Fruit fly (Drosophila melanogaster) whole organism, wandering third instar larva: ENCODE data around the gene Or88a.
A peak's percentile ranks its signal among the peaks of the same experiment; 100 is the strongest.

ENCODE experiments used
- Abd-B ChIP-seq: fragments of >200 bp; optimal IDR thresholded peaks from 2 replicates; lab custom pipeline; 2017; ENCODE audit warnings: missing biosample characterization, missing genetic modification characterization
- CG32264 ChIP-seq: fragments of 200-800 bp; sonication (Bioruptor generic); optimal IDR thresholded peaks from 2 replicates; lab custom pipeline; 2016; ENCODE audit warnings: missing biosample characterization, missing genetic modification characterization
- CG9705 ChIP-seq: fragments of 200-800 bp; sonication (Bioruptor generic); optimal IDR thresholded peaks from 2 replicates; lab custom pipeline; 2018; ENCODE audit warnings: missing biosample characterization, mild to moderate bottlenecking, missing genetic modification characterization
- CrebA ChIP-seq: fragments of 200-800 bp; sonication (Bioruptor generic); optimal IDR thresholded peaks from 2 replicates; lab custom pipeline; 2016; ENCODE audit warnings: missing biosample characterization, mild to moderate bottlenecking, missing genetic modification characterization, borderline replicate concordance
- Dfd ChIP-seq: fragments of >200 bp; optimal IDR thresholded peaks from 2 replicates; lab custom pipeline; 2017; ENCODE audit warnings: missing biosample characterization, missing genetic modification characterization
- Dif ChIP-seq: fragments of 200-275, 200-300 bp; sonication (Bioruptor generic); optimal IDR thresholded peaks from 2 replicates; lab custom pipeline; 2018; ENCODE audit warnings: missing biosample characterization, missing genetic modification characterization; ENCODE audit not compliant: partially characterized antibody
- GATAd ChIP-seq: sonication (Bioruptor generic); optimal IDR thresholded peaks from 2 replicates; lab custom pipeline; 2016; ENCODE audit warnings: missing biosample characterization, missing genetic modification characterization
- HLH106 ChIP-seq: fragments of 200-800 bp; optimal IDR thresholded peaks from 3 replicates; lab custom pipeline; 2019; ENCODE audit warnings: missing biosample characterization, mild to moderate bottlenecking, missing genetic modification characterization, moderate library complexity
- Hnf4 ChIP-seq: fragments of 200-800 bp; sonication (Bioruptor generic); optimal IDR thresholded peaks from 2 replicates; lab custom pipeline; 2016; ENCODE audit warnings: missing biosample characterization, mild to moderate bottlenecking, missing genetic modification characterization
- Hr78 ChIP-seq: fragments of >200 bp; optimal IDR thresholded peaks from 2 replicates; lab custom pipeline; 2017; ENCODE audit warnings: missing biosample characterization, missing genetic modification characterization
- Hr83 ChIP-seq: fragments of 200-300 bp; sonication (Bioruptor generic); optimal IDR thresholded peaks from 2 replicates; lab custom pipeline; 2016; ENCODE audit warnings: missing biosample characterization, mild to moderate bottlenecking, missing genetic modification characterization, moderate library complexity; ENCODE audit not compliant: poor library complexity, severe bottlenecking
- Jra ChIP-seq: sonication (Bioruptor generic); optimal IDR thresholded peaks from 2 replicates; lab custom pipeline; 2016; ENCODE audit warnings: missing biosample characterization, missing genetic modification characterization
- Mio ChIP-seq: sonication (Bioruptor generic); optimal IDR thresholded peaks from 2 replicates; lab custom pipeline; 2016; ENCODE audit warnings: missing biosample characterization, missing genetic modification characterization
- Myc ChIP-seq: fragments of >200 bp; optimal IDR thresholded peaks from 2 replicates; lab custom pipeline; 2017
- N ChIP-seq: fragments of >200 bp; optimal IDR thresholded peaks from 2 replicates; lab custom pipeline; 2018; ENCODE audit warnings: missing biosample characterization, missing external identifiers, missing genetic modification characterization
- OdsH ChIP-seq: fragments of 200-800 bp; sonication (Bioruptor generic); optimal IDR thresholded peaks from 2 replicates; lab custom pipeline; 2016; ENCODE audit warnings: missing biosample characterization, mild to moderate bottlenecking, missing genetic modification characterization
- Rel ChIP-seq, 2 experiments: fragments of 200-800 bp; sonication (Bioruptor generic) in 1 of 2; optimal IDR thresholded peaks; 2 replicates in 1 of 2; 3 replicates in 1 of 2; lab custom pipeline; 2016 to 2019; ENCODE audit warnings: mild to moderate bottlenecking in 2 of 2, missing biosample characterization in 2 of 2, missing genetic modification characterization in 2 of 2, moderate library complexity in 1 of 2
- Sp1 ChIP-seq: fragments of 200-800 bp; sonication (Bioruptor generic); optimal IDR thresholded peaks from 3 replicates; lab custom pipeline; 2019; ENCODE audit warnings: missing biosample characterization, mild to moderate bottlenecking, missing genetic modification characterization, moderate library complexity
- Vsx2 ChIP-seq: fragments of 200-300, 225-300 bp; sonication (Bioruptor generic); optimal IDR thresholded peaks from 2 replicates; lab custom pipeline; 2018; ENCODE audit warnings: missing biosample characterization, missing genetic modification characterization; ENCODE audit not compliant: partially characterized antibody
- br ChIP-seq: fragments of 200-800 bp; sonication (Bioruptor generic); optimal IDR thresholded peaks from 2 replicates; lab custom pipeline; 2016; ENCODE audit warnings: missing biosample characterization, missing genetic modification characterization
- brk ChIP-seq: fragments of 200-800 bp; sonication (Bioruptor generic); optimal IDR thresholded peaks from 2 replicates; lab custom pipeline; 2016; ENCODE audit warnings: missing biosample characterization, mild to moderate bottlenecking, missing genetic modification characterization
- dl ChIP-seq, 2 experiments: fragments of 175-275, 200-275 bp in 1 of 2; fragments of 200-275 bp in 1 of 2; sonication (Bioruptor generic); optimal IDR thresholded peaks; lab custom pipeline; 2018; ENCODE audit warnings: mild to moderate bottlenecking in 2 of 2, missing biosample characterization in 2 of 2, missing genetic modification characterization in 2 of 2, moderate library complexity in 2 of 2; ENCODE audit not compliant: partially characterized antibody in 2 of 2, insufficient read depth in 1 of 2
- dmrt93B ChIP-seq: fragments of 200-800 bp; sonication (Bioruptor generic); optimal IDR thresholded peaks from 2 replicates; lab custom pipeline; 2018; ENCODE audit warnings: missing biosample characterization, mild to moderate bottlenecking, missing genetic modification characterization
- dsf ChIP-seq: sonication (Bioruptor generic); optimal IDR thresholded peaks from 2 replicates; lab custom pipeline; 2016; ENCODE audit warnings: missing biosample characterization, missing genetic modification characterization, borderline replicate concordance
- ey ChIP-seq: fragments of 200-800 bp; sonication (Bioruptor generic); optimal IDR thresholded peaks from 2 replicates; lab custom pipeline; 2016; ENCODE audit warnings: missing biosample characterization, missing genetic modification characterization
- foxo ChIP-seq, 2 experiments: fragments of 200-800 bp; sonication (Bioruptor generic); optimal IDR thresholded peaks; 2 replicates in 1 of 2; 3 replicates in 1 of 2; lab custom pipeline; 2016 to 2017; ENCODE audit warnings: missing biosample characterization in 2 of 2, missing genetic modification characterization in 2 of 2
- fru ChIP-seq: fragments of 200-800 bp; sonication (Bioruptor generic); optimal IDR thresholded peaks from 3 replicates; lab custom pipeline; 2016; ENCODE audit warnings: missing biosample characterization, mild to moderate bottlenecking, missing genetic modification characterization
- h ChIP-seq: fragments of 200-800 bp; sonication (Bioruptor generic); optimal IDR thresholded peaks from 3 replicates; lab custom pipeline; 2016; ENCODE audit warnings: missing biosample characterization, mild to moderate bottlenecking, missing genetic modification characterization
- jim ChIP-seq: fragments of 175-275, 200-325 bp; sonication (Bioruptor generic); optimal IDR thresholded peaks from 2 replicates; lab custom pipeline; 2016; ENCODE audit warnings: missing biosample characterization, mild to moderate bottlenecking, missing genetic modification characterization
- lola ChIP-seq: fragments of >200 bp; optimal IDR thresholded peaks from 2 replicates; lab custom pipeline; 2017; ENCODE audit warnings: missing biosample characterization, missing genetic modification characterization
- pan ChIP-seq: fragments of >200 bp; optimal IDR thresholded peaks from 2 replicates; lab custom pipeline; 2017
- psq ChIP-seq: fragments of 200-800 bp; sonication (Bioruptor generic); optimal IDR thresholded peaks from 3 replicates; lab custom pipeline; 2017; ENCODE audit warnings: missing biosample characterization, mild to moderate bottlenecking, missing genetic modification characterization, moderate library complexity
- rgr ChIP-seq: fragments of 200-800 bp; sonication (Bioruptor generic); optimal IDR thresholded peaks from 3 replicates; lab custom pipeline; 2016; ENCODE audit warnings: missing biosample characterization, mild to moderate bottlenecking, missing genetic modification characterization
- sage ChIP-seq: fragments of 200-800 bp; sonication (Bioruptor generic); optimal IDR thresholded peaks from 2 replicates; lab custom pipeline; 2016; ENCODE audit warnings: missing biosample characterization, mild to moderate bottlenecking, missing genetic modification characterization
- sv ChIP-seq: fragments of 200-800 bp; sonication (Bioruptor generic); optimal IDR thresholded peaks from 3 replicates; lab custom pipeline; 2016; ENCODE audit warnings: missing biosample characterization, missing genetic modification characterization
- tai ChIP-seq: sonication (Bioruptor generic); optimal IDR thresholded peaks from 2 replicates; lab custom pipeline; 2016; ENCODE audit warnings: missing biosample characterization, missing genetic modification characterization
- usp ChIP-seq: fragments of >200 bp; optimal IDR thresholded peaks from 2 replicates; lab custom pipeline; 2017; ENCODE audit warnings: missing biosample characterization, missing genetic modification characterization
- woc ChIP-seq: sonication (Bioruptor generic); optimal IDR thresholded peaks from 2 replicates; lab custom pipeline; 2016; ENCODE audit warnings: missing biosample characterization, mild to moderate bottlenecking, missing genetic modification characterization

The Or88a gene

dm6 chr3R:14125479-14126121 is 16.4 kb downstream of the Or88a start, which contains the start of the genes 140up and Polr2B:
Gene 140up (minus strand): TSS chr3R:14125548.
Gene Polr2B (plus strand): TSS chr3R:14125791.
- TF ChIP-seq tai (GFP tag; lab: Kevin White, UChicago) (no peak), Dif (GFP tag; lab: Kevin White, UChicago) (no peak), OdsH (GFP tag; lab: Kevin White, UChicago) (peak; percentile 93), dmrt93B (GFP tag; lab: Kevin White, UChicago) (peak; percentile 92), jim (GFP tag; lab: Kevin White, UChicago) (peak; percentile 6), foxo (GFP tag; optimal IDR thresholded peaks at IDR 0.05; lab: Kevin White, UChicago) (peak in 1 of 2 experiments; percentile 95), HLH106 (tag; lab: Kevin White, UChicago) (peak; percentile 96), brk (peak; percentile 89), Abd-B (GFP tag; lab: Kevin White, UChicago) (no peak), N (GFP tag; lab: Kevin White, UChicago) (no peak), Hnf4 (GFP tag; lab: Kevin White, UChicago) (peak; percentile 94), rgr (GFP tag; lab: Kevin White, UChicago) (peak; percentile 95), Hr83 (GFP tag; lab: Kevin White, UChicago) (peak; percentile 55), pan (lab: Kevin White, UChicago) (no peak), sage (GFP tag; lab: Kevin White, UChicago) (peak; percentile 67), CrebA (no peak), Vsx2 (GFP tag; lab: Kevin White, UChicago) (no peak), fru (peak; percentile 86), usp (GFP tag; lab: Kevin White, UChicago) (no peak), Sp1 (peak; percentile 91), Dfd (GFP tag; lab: Kevin White, UChicago) (no peak), h (GFP tag; lab: Kevin White, UChicago) (peak; percentile 88), ey (GFP tag; lab: Kevin White, UChicago) (peak; percentile 77), woc (GFP tag; lab: Kevin White, UChicago) (peak; percentile 66), GATAd (GFP tag; lab: Kevin White, UChicago) (peak; percentile 64), dl (GFP tag; optimal IDR thresholded peaks at IDR 0.05; lab: Kevin White, UChicago; ENCODE audit: insufficient read depth in 1 of 2, partially characterized antibody in 2 of 2) (no peak), sv (GFP tag; lab: Kevin White, UChicago) (peak; percentile 80), dsf (GFP tag; lab: Kevin White, UChicago) (peak; percentile 86), Myc (peak; percentile 52), psq (peak; percentile 93), br (GFP tag; lab: Kevin White, UChicago) (peak; percentile 77), CG32264 (GFP tag; lab: Kevin White, UChicago) (peak; percentile 5), Rel (GFP tag; optimal IDR thresholded peaks at IDR 0.05; lab: Kevin White, UChicago) (peak; percentile 25), Rel (tag; optimal IDR thresholded peaks at IDR 0.05; lab: Kevin White, UChicago) (peak; percentile 66), Jra (GFP tag; lab: Kevin White, UChicago) (peak; percentile 86), Hr78 (GFP tag; lab: Kevin White, UChicago) (no peak), lola (GFP tag; lab: Kevin White, UChicago) (no peak), Mio (GFP tag; lab: Kevin White, UChicago) (no peak), CG9705 (GFP tag; lab: Kevin White, UChicago) (peak; percentile 89)

DNA sequence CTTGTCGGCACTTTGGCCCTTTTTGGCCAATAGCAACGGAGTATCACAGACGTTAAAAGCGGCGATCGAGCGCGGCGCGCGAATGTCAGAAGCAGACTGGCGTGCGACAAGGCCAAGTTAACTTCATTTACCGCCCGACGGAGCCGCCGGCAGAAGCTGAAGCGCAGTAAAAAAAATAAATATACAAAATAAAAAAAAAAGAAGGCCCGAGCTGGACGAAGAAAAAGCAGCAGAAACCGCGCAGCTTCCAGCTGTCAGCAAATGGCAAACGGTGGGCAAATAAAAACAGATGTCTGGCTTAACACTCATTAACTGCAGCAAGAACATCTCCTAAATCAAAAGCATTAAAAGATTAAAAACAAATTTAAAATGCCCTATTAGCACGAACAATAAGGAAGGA is 22.7 kb downstream of the Or88a start, which contains the start of gene CG14356:
TSS of gene CG14356 (minus strand) at position 101 of the 400 bp plus-strand sequence.
- TF ChIP-seq Dif (GFP tag; lab: Kevin White, UChicago) (no peak), Abd-B (GFP tag; lab: Kevin White, UChicago) (no peak), GATAd (GFP tag; lab: Kevin White, UChicago) (no peak), lola (GFP tag; lab: Kevin White, UChicago) (no peak), fru (no peak), rgr (GFP tag; lab: Kevin White, UChicago) (no peak), CG9705 (GFP tag; lab: Kevin White, UChicago) (no peak), Rel (GFP tag; optimal IDR thresholded peaks at IDR 0.05; lab: Kevin White, UChicago) (no peak), Rel (tag; optimal IDR thresholded peaks at IDR 0.05; lab: Kevin White, UChicago) (no peak), foxo (GFP tag; optimal IDR thresholded peaks at IDR 0.05; lab: Kevin White, UChicago) (no peak), CG32264 (GFP tag; lab: Kevin White, UChicago) (no peak), ey (GFP tag; lab: Kevin White, UChicago) (no peak), Hnf4 (GFP tag; lab: Kevin White, UChicago) (no peak), brk (no peak), h (GFP tag; lab: Kevin White, UChicago) (no peak), Sp1 (no peak), Vsx2 (GFP tag; lab: Kevin White, UChicago) (no peak)
